Worm (Caenorhabditis elegans) whole organism, early embryonic: Measurements from ENCODE around the gene dif-1.

ENCODE experiments used
- B0310.2 ChIP-seq: sonication (generic microtip); optimal IDR thresholded peaks from 2 replicates; lab custom pipeline; 2016; ENCODE audit warnings: mild to moderate bottlenecking, missing genetic modification characterization, missing compliant biosample characterization
- F13C5.2 ChIP-seq: sonication (generic microtip); optimal IDR thresholded peaks from 2 replicates; lab custom pipeline; 2017; ENCODE audit warnings: mild to moderate bottlenecking, missing genetic modification characterization, inconsistent platforms, missing compliant biosample characterization
- aly-1 ChIP-seq: sonication (generic microtip); optimal IDR thresholded peaks from 2 replicates; lab custom pipeline; 2016; ENCODE audit warnings: missing genetic modification characterization, missing compliant biosample characterization
- ama-1 ChIP-seq: fragments of 150-350 bp; optimal IDR thresholded peaks from 2 replicates; lab custom pipeline; 2014
- ceh-13 ChIP-seq: fragments of 200-800 bp; sonication (Bioruptor generic); optimal IDR thresholded peaks from 2 replicates; lab custom pipeline; 2018; ENCODE audit warnings: mild to moderate bottlenecking, missing genetic modification characterization, missing compliant biosample characterization
- ceh-36 ChIP-seq: sonication (generic microtip); optimal IDR thresholded peaks from 2 replicates; lab custom pipeline; 2016; ENCODE audit warnings: missing genetic modification characterization, inconsistent platforms, missing compliant biosample characterization
- ets-7 ChIP-seq: sonication (generic microtip); optimal IDR thresholded peaks from 2 replicates; lab custom pipeline; 2016; ENCODE audit warnings: missing genotype, missing genetic modification characterization, missing compliant biosample characterization
- flt-1 ChIP-seq: fragments of 200-800 bp; sonication (Bioruptor generic); IDR thresholded peaks from 2 replicates; pipeline ENCODE4 v1.3.6; 2022; ENCODE audit warnings: missing genetic modification characterization, missing compliant biosample characterization
- hmbx-1 ChIP-seq: sonication (generic microtip); optimal IDR thresholded peaks from 2 replicates; lab custom pipeline; 2016; ENCODE audit warnings: mild to moderate bottlenecking, missing genetic modification characterization, missing compliant biosample characterization
- hmg-4 ChIP-seq: fragments of 200-800 bp; sonication (Bioruptor generic); optimal IDR thresholded peaks from 2 replicates; lab custom pipeline; 2018; ENCODE audit warnings: mild to moderate bottlenecking, missing genetic modification characterization, missing compliant biosample characterization
- hnd-1 ChIP-seq: sonication (generic microtip); optimal IDR thresholded peaks from 2 replicates; lab custom pipeline; 2016; ENCODE audit warnings: missing genetic modification characterization, missing compliant biosample characterization
- pes-1 ChIP-seq: fragments of 200-800 bp; sonication (Bioruptor generic); IDR thresholded peaks from 2 replicates; pipeline ENCODE4 v1.3.6; 2022; ENCODE audit warnings: missing genetic modification reagents, missing genetic modification characterization, missing compliant biosample characterization
- scrt-1 ChIP-seq: fragments of 200-800 bp; sonication (Bioruptor generic); IDR thresholded peaks from 2 replicates; pipeline ENCODE4 v1.3.6; 2022; ENCODE audit warnings: missing genetic modification characterization, missing compliant biosample characterization
- sea-1 ChIP-seq: fragments of 200-800 bp; sonication (Bioruptor generic); conservative IDR thresholded peaks from 2 replicates; pipeline ENCODE4 v1.3.6; 2022; ENCODE audit warnings: missing genetic modification characterization, missing compliant biosample characterization
- tbx-11 ChIP-seq: fragments of 200-800 bp; sonication (Bioruptor generic); IDR thresholded peaks from 2 replicates; pipeline ENCODE4 v1.3.6; 2022; ENCODE audit warnings: missing genetic modification characterization, missing compliant biosample characterization
- tbx-37 ChIP-seq: fragments of 200-800 bp; sonication (Bioruptor generic); conservative IDR thresholded peaks from 2 replicates; pipeline ENCODE4 v1.3.6; 2022; ENCODE audit warnings: missing genetic modification reagents, missing genetic modification characterization, missing compliant biosample characterization
- tra-4 ChIP-seq: sonication (generic microtip); optimal IDR thresholded peaks from 2 replicates; lab custom pipeline; 2017; ENCODE audit warnings: missing genetic modification characterization, missing compliant biosample characterization

dif-1 gene

DNA sequence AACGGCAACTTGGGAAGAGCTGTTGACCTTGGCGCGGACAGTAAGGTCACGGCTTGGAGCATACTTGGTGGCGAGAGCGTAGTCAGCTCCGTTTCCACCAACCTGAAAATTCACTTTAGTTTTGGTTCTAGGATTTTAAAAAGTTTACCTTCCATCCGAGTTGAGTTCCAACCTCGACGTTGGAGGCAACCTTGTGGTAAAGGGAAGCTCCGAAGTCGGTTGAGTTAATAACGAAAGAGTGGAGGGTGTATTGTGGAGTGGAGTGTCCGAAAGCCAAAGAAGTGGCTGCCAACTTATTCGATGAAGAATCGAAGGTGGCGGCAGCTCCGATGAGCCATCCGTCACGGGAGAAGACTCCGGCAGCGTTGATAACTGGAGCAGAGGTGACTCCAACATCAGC lies 46.1 kb downstream of the dif-1 start:
- no peak for TF ChIP-seq ama-1
- no peak for TF ChIP-seq F13C5.2
- no peak for TF ChIP-seq ceh-13 (GFP tag; lab: Kevin White, UChicago)
- TF ChIP-seq pes-1 (GFP tag; lab: Robert Waterston, UW), result no peak
- TF ChIP-seq aly-1, result no peak
- no peak for TF ChIP-seq tra-4 (tag; lab: Kevin White, UChicago)
- no peak for TF ChIP-seq ets-7 (tag; lab: Kevin White, UChicago)
- no peak for TF ChIP-seq ceh-36 (tag; lab: Kevin White, UChicago)
- no peak for TF ChIP-seq scrt-1 (GFP tag; lab: Robert Waterston, UW)

- TF ChIP-seq F13C5.2 (no peak), flt-1 (GFP tag; lab: Robert Waterston, UW) (no peak), tbx-11 (no peak), scrt-1 (GFP tag; lab: Robert Waterston, UW) (no peak), B0310.2 (tag; lab: Kevin White, UChicago) (no peak), aly-1 (no peak), ama-1 (no peak), ceh-13 (GFP tag; lab: Kevin White, UChicago) (no peak), pes-1 (GFP tag; lab: Robert Waterston, UW) (no peak), sea-1 (no peak), hmg-4 (no peak), ets-7 (tag; lab: Kevin White, UChicago) (no peak), tbx-37 (GFP tag; lab: Robert Waterston, UW) (no peak), ceh-36 (tag; lab: Kevin White, UChicago) (no peak), hnd-1 (tag; lab: Kevin White, UChicago) (no peak), hmbx-1 (tag; lab: Kevin White, UChicago) (no peak), tra-4 (tag; lab: Kevin White, UChicago) (no peak)
These were observed 46.8 kb downstream of the dif-1 start for ce11 chrIV:7505866-7506488.

ce11 chrIV:7503322-7503721 lies 49.5 kb downstream of the dif-1 start, which contains the start of gene glt-6:
glt-6 (plus strand) TSS chrIV:7503622.
- TF ChIP-seq ets-7 (tag; lab: Kevin White, UChicago) (no peak), ceh-13 (GFP tag; lab: Kevin White, UChicago) (no peak), ceh-36 (tag; lab: Kevin White, UChicago) (no peak), hmg-4 (no peak), tbx-37 (GFP tag; lab: Robert Waterston, UW) (no peak), scrt-1 (GFP tag; lab: Robert Waterston, UW) (no peak), sea-1 (no peak), flt-1 (GFP tag; lab: Robert Waterston, UW) (no peak), tra-4 (tag; lab: Kevin White, UChicago) (no peak)
